Fruit fly (Drosophila melanogaster) S2 (cell line): ENCODE data around the gene CG13075.

Experiments
- CG8478 ChIP-seq: fragments of >200 bp; optimal IDR thresholded peaks from 2 replicates; lab custom pipeline; 2018
- CTCF ChIP-seq, 2 experiments: fragments of >200 bp; optimal IDR thresholded peaks; 2 replicates each; lab custom pipeline; 2018

CG13075 gene

DNA sequence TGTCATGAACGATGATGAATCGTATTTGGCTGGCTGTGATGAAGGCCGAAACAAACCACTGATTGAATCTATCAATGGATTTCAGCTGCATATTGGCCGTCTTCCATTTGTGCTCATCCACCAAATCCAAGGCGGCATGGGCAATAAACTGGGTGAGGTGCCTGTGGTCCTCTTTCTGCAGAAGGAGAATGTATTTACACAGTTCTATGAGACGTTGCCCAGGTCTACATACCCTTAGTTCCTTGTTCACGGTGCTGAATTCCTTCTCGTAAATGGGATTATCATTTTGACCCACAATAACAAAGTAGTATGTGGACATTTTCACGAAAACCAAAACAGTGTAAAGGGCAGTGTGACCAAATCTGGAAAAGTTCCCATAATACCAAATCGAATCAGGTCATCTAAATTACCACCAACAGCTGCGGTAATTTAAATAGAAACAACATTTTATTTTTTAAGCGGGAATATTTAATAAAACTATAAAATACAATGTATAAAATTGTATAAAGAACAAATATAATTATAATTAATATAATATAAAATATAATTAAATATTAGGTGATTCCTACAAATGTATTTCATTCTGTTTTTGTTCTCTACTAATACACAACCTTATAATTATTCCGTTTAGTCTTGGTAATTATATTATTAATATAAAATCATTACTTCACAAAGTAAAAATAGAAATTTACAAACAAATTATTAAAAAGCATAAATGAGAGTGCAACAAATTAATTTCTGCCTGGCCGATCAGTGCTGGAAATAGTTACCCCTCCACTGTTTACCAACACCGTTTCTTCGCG is 47.7 kb downstream of the CG13075 start, which contains the start of the genes Trs20 and elg1:
Trs20 (minus strand) TSS at position 369 of the 803 bp plus-strand sequence.
elg1 (plus strand) TSS at position 765 of the 803 bp plus-strand sequence.
- TF ChIP-seq CG8478 (lab: Kevin White, UChicago) (no peak), CTCF (optimal IDR thresholded peaks at IDR 0.05; lab: Kevin White, UChicago) (no peak)

DNA sequence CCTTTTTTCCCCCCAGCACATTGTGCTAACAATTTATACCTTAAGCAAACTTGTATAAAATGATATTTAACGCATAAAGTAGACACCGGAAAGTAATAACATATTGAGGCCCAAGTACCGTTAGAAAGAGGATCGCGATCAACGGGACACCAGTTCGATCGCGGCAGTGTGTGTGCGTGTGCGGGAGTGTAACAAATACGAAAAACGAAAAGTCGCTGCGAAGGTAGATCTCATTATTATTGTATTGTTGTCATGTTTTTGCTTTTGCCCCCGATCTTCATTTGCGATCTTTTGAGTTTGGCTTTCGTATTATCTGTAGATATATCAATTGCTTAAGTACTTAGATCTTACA is 48.2 kb downstream of the CG13075 start:
- no peak for TF ChIP-seq CTCF (optimal IDR thresholded peaks at IDR 0.05; lab: Kevin White, UChicago)
- TF ChIP-seq CG8478 (lab: Kevin White, UChicago) = no peak
